Worm (Caenorhabditis elegans): ENCODE measurements around the gene F28E10.1.

The F28E10.1 gene

DNA sequence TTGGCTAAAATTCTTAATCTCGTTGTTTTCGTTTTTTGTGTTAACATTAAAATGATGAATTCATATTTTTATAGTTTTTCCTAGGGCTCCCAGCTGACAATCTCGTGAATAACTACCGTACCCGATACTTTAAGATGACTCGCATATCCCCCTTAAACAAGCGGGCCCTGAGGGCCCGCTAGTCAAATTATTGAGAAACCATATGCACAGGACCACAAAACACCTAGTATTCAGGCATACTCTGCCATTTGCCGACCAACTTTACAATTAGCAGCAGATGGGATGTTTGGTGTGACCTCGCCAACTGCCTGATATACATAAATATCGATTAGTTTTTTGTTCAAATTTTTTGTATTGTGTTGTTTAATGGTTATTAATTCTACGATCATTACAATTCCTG, 28.2 kb downstream of the F28E10.1 start, which contains the start of gene F19C7.3:
Gene F19C7.3 (plus strand): TSS at position 301 of the 400 bp plus-strand sequence.
- no peak for TF ChIP-seq nhr-28 (tag; optimal IDR thresholded peaks at IDR 0.05)
- TF ChIP-seq lin-15B (tag; optimal IDR thresholded peaks at IDR 0.05) = no peak

DNA sequence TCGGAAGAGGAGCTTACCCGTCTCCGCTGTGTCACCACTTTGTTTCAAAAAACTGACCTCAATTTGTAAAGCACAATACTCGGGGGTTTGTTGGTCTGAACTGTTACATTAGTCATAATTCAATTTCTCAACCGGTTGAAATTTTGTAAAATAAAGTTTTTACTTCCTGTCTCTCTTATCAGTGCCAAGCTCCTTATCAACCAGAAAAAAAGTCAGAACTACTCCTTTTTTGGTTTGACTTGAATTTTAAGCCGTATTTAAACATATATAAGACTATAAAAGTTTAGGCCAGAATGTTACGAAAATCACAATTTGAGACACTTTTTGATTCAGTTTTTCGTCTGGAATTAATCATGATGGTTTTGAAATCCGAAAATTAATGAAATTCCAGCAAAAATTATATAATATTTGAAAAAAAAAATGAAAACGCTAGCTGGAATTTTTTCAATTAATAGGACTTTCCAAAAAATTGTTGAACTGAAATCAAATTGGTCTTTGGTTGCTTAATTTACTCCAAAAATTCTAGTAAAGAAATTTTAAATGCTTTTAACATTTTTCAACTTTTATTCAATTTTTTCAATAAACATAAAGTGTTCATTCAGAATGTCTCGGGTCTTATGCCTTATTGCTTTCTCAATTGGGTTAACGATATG, 30.8 kb downstream of the F28E10.1 start, which contains the start of gene F19C7.2:
Gene F19C7.2 (plus strand): TSS at position 603 of the 653 bp plus-strand sequence.
- peak; percentile 16 for TF ChIP-seq nhr-28 (tag; optimal IDR thresholded peaks at IDR 0.05)
- no peak for TF ChIP-seq mdl-1 (tag; optimal IDR thresholded peaks at IDR 0.05)
- no peak for TF ChIP-seq lin-29 (GFP tag; IDR thresholded peaks at IDR 0.05)
- TF ChIP-seq ZK337.2 (GFP tag; IDR thresholded peaks at IDR 0.05) = no peak
- peak; percentile 47 for TF ChIP-seq nhr-102 (tag; optimal IDR thresholded peaks at IDR 0.05)
- peak; percentile 68 for TF ChIP-seq pqm-1 (tag; optimal IDR thresholded peaks at IDR 0.05)

DNA sequence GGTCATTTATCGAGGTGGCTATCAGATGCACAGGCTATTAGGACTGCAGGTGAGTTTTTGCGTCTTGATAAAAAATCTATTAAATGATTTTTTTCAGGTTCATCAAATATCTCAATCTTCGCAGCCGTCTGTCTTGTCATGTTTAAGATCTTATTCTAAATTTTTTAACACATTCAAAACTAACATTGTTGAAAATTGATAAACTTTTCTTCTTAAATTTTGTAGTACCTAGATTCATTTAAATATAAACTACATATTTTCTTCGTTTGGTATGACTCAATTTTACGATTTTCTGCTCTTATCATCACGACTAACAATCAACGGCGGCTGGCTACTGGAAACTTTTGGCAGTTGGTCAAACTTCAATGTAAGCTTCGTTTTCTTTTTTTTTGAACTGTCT, 33.9 kb downstream of the F28E10.1 start, which contains the start of gene F19C7.4:
Gene F19C7.4 (plus strand): TSS at position 301 of the 400 bp plus-strand sequence.
- TF ChIP-seq nhr-28 (tag; optimal IDR thresholded peaks at IDR 0.05) (peak; percentile 36), unc-62 (GFP tag; optimal IDR thresholded peaks at IDR 0.05 in 1 of 2) (peak in 1 of 2 experiments; percentile 10), unc-62 (tag; optimal IDR thresholded peaks at IDR 0.05) (no peak), mep-1 (tag; optimal IDR thresholded peaks at IDR 0.05) (no peak)

DNA sequence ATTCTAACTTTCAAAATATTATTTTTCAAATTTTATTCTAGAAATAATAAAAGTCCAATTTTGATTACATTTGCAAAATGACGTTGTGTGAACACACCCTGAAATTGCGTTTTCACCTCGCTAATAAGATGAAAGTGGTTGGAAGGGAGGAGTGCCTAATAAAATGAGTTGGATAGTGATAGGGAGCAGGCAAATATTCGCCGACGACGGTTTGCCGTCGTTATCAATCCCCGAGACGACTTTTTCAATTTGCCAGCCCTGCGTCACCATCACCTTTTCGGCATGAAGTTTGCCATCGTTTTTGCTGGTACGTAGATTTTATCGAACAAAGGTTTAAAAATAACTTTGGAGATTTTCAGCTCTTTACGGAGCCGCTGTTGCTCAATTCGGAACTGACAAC, 37.0 kb downstream of the F28E10.1 start, which contains the start of gene nspg-10:
Gene nspg-10 (plus strand): TSS at position 179 of the 400 bp plus-strand sequence.
- TF ChIP-seq hlh-11 (tag; optimal IDR thresholded peaks at IDR 0.05) = peak; percentile 53
- no peak for TF ChIP-seq ama-1 (optimal IDR thresholded peaks at IDR 0.05)
- TF ChIP-seq nhr-77 (tag; optimal IDR thresholded peaks at IDR 0.05) = peak; percentile 37
- TF ChIP-seq hmg-1.1 (GFP tag; IDR thresholded peaks at IDR 0.05) = no peak
- TF ChIP-seq daf-19 (GFP tag; conservative IDR thresholded peaks at IDR 0.05) = 0 out of 2 replicates have a peak, but pooled peaks have one; percentile 46
- TF ChIP-seq lin-1 (GFP tag; IDR thresholded peaks at IDR 0.05) = no peak
- no peak for TF ChIP-seq ceh-20 (GFP tag; IDR thresholded peaks at IDR 0.05)
- TF ChIP-seq dve-1 (tag; optimal IDR thresholded peaks at IDR 0.05; ENCODE audit: insufficient read depth) = peak; percentile 47
- 0 out of 2 replicates have a peak, but pooled peaks have one; percentile 29 for TF ChIP-seq php-3 (GFP tag; IDR thresholded peaks at IDR 0.05)
- TF ChIP-seq pqm-1 (tag; optimal IDR thresholded peaks at IDR 0.05) = peak; percentile 85
- TF ChIP-seq tra-1 (GFP tag; IDR thresholded peaks at IDR 0.05) = no peak
- TF ChIP-seq daf-16 (GFP tag; optimal IDR thresholded peaks at IDR 0.05) = no peak
- TF ChIP-seq daf-16 (tag; optimal IDR thresholded peaks at IDR 0.05) = peak; percentile 37
- peak; percentile 44 for TF ChIP-seq nhr-28 (tag; optimal IDR thresholded peaks at IDR 0.05)
- no peak for TF ChIP-seq arid-1 (GFP tag; conservative IDR thresholded peaks at IDR 0.05)
- peak; percentile 88 for TF ChIP-seq aha-1 (tag)

DNA sequence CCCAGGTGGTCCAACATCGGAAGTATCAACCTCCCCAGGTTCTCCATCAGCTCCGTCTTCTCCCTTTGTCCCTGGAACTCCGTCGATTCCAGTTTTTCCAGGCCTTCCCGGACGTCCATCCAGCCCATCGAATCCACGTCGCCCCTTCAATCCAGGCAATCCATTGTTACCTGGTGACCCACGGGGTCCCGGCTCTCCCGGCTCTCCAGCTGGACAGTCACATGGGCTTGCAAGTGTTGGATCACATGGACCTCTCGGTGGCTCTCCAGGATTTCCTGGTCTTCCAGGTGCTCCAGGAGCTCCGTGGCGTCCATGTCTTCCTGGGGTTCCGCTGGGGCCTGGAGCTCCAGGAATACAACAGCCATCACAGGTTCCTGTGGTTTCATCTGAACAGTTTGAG, 40.0 kb downstream of the F28E10.1 start:
- TF ChIP-seq madf-5 (GFP tag; IDR thresholded peaks at IDR 0.05) = 0 out of 4 replicates have a peak, but pooled peaks of 1 of the 2 experiments have one; percentile 4
- peak; percentile 5; the same call in 1 of the 2 replicates for TF ChIP-seq php-3 (GFP tag; IDR thresholded peaks at IDR 0.05)
- TF ChIP-seq daf-19 (GFP tag; conservative IDR thresholded peaks at IDR 0.05) = no peak
- TF ChIP-seq set-16 (GFP tag; IDR thresholded peaks at IDR 0.05) = peak; percentile 90

DNA sequence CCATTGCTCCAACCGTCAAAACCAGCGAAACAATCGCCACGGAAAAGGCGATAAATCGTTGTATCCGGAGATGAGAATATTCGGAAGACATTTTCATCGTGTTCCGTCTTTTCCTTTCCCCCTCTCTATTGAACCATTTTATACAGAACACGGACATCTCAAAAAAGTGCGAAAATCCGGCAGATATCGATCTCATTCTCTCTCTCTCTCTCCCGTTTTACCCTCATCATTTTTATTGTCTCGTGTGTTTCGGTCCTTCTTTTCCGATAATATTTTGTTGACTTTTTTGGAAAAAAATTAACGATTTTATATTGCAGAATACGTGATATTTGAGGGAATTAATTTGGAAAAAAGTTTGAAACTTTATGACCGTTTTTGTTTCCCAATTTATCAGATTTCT, 40.9 kb downstream of the F28E10.1 start, which contains the start of gene col-110:
Gene col-110 (minus strand): TSS at position 101 of the 400 bp plus-strand sequence.
- TF ChIP-seq mdl-1 (tag; optimal IDR thresholded peaks at IDR 0.05) (no peak), tra-1 (GFP tag; IDR thresholded peaks at IDR 0.05) (no peak)

DNA sequence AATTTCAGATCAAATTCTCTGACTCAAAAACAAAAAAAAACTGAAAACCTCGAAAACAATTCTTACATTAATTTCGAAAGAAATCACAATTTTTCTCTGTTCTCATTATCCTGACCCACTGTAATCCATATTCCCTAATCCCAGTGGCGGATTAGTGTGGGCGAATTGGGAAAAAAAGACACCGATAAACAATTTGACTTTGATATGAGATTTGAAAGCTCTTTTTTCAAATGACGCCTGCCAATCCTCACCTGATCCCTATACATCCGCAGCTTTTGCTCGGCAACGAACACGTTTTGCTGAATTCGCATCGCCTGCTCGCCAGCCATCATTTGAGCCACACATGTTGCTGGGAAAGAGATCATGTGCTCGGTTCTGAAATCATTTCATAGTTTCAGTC, 43.1 kb downstream of the F28E10.1 start:
- TF ChIP-seq lin-38 (GFP tag; IDR thresholded peaks at IDR 0.05) = no peak
- 0 out of 2 replicates have a peak, but pooled peaks have one; percentile 27 for TF ChIP-seq lim-7 (GFP tag; IDR thresholded peaks at IDR 0.05)
- no peak for TF ChIP-seq rbr-2 (tag; optimal IDR thresholded peaks at IDR 0.05)
- peak; percentile 38 for TF ChIP-seq aha-1 (tag)
